Worm (Caenorhabditis elegans): Measurements from ENCODE around the gene C02D5.4.

Gene C02D5.4

DNA sequence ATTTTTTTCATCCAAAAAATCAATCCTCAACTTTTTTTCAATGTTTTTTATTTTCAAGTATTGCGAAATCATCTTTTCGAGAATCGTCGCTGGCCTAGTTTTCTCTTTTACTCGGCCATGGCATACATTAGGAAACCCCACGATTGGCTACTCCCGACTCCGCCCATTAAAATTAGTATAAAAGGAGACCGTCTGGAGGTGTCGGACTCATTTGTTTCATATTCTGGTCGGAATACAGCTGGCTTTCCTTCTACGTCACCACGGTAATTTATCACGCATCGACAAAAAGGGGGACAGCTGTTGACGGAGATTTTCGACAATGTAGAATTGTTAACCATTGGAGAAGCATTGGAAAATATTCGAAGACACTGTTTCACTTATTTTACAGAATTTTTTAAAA, 23.0 kb upstream of the C02D5.4 start:
- TF ChIP-seq che-1 (tag; optimal IDR thresholded peaks at IDR 0.05) (no peak), ceh-22 (tag; optimal IDR thresholded peaks at IDR 0.05) (no peak), hlh-13 (GFP tag; optimal IDR thresholded peaks at IDR 0.05) (no peak), mec-3 (tag; optimal IDR thresholded peaks at IDR 0.05; ENCODE audit: borderline replicate concordance) (no peak), pax-1 (tag; optimal IDR thresholded peaks at IDR 0.05) (no peak), hlh-15 (tag; optimal IDR thresholded peaks at IDR 0.05) (no peak), ceh-9 (tag; optimal IDR thresholded peaks at IDR 0.05) (no peak), ama-1 (optimal IDR thresholded peaks at IDR 0.05) (peak; percentile 94), ceh-48 (tag; optimal IDR thresholded peaks at IDR 0.05) (no peak), eyg-1 (tag; optimal IDR thresholded peaks at IDR 0.05) (no peak), C08G9.2 (tag; optimal IDR thresholded peaks at IDR 0.05) (peak; percentile 82), ceh-2 (tag; optimal IDR thresholded peaks at IDR 0.05) (peak; percentile 75), sox-2 (GFP tag; IDR thresholded peaks at IDR 0.05) (no peak), ceh-30 (tag; optimal IDR thresholded peaks at IDR 0.05) (no peak), Y22D7AL.16 (tag; optimal IDR thresholded peaks at IDR 0.05) (no peak), elt-4 (tag; optimal IDR thresholded peaks at IDR 0.05) (no peak), lim-6 (tag; optimal IDR thresholded peaks at IDR 0.05) (peak; percentile 39), ceh-31 (tag; optimal IDR thresholded peaks at IDR 0.05) (peak; percentile 90), C38D4.7 (GFP tag; optimal IDR thresholded peaks at IDR 0.05) (no peak), rnt-1 (tag; optimal IDR thresholded peaks at IDR 0.05) (peak; percentile 8), F13H6.1 (tag; optimal IDR thresholded peaks at IDR 0.05) (no peak), unc-86 (tag; optimal IDR thresholded peaks at IDR 0.05) (no peak), madf-2 (tag; optimal IDR thresholded peaks at IDR 0.05) (no peak), ref-2 (tag; optimal IDR thresholded peaks at IDR 0.05) (peak; percentile 58), T23F11.4 (GFP tag; optimal IDR thresholded peaks at IDR 0.05) (no peak), lin-11 (tag; optimal IDR thresholded peaks at IDR 0.05) (no peak), dmd-4 (tag; optimal IDR thresholded peaks at IDR 0.05; ENCODE audit: borderline replicate concordance) (no peak), unc-3 (GFP tag; conservative IDR thresholded peaks at IDR 0.05) (no peak), unc-3 (tag; optimal IDR thresholded peaks at IDR 0.05) (no peak), unc-42 (tag; optimal IDR thresholded peaks at IDR 0.05) (peak; percentile 23), ahr-1 (tag; optimal IDR thresholded peaks at IDR 0.05) (no peak), pha-2 (tag; optimal IDR thresholded peaks at IDR 0.05) (no peak), K09A11.1 (tag; optimal IDR thresholded peaks at IDR 0.05; ENCODE audit: insufficient read depth) (peak; percentile 14), fax-1 (tag; optimal IDR thresholded peaks at IDR 0.05) (no peak), ets-4 (tag; optimal IDR thresholded peaks at IDR 0.05) (peak; percentile 78), ceh-14 (tag; optimal IDR thresholded peaks at IDR 0.05) (no peak), pqm-1 (tag; optimal IDR thresholded peaks at IDR 0.05) (no peak), ceh-24 (tag; optimal IDR thresholded peaks at IDR 0.05) (no peak), hlh-6 (tag; optimal IDR thresholded peaks at IDR 0.05) (no peak), ceh-18 (tag; optimal IDR thresholded peaks at IDR 0.05) (no peak), unc-55 (GFP tag; optimal IDR thresholded peaks at IDR 0.05) (peak; percentile 57), ceh-45 (GFP tag; IDR thresholded peaks at IDR 0.05) (no peak), npax-4 (tag; optimal IDR thresholded peaks at IDR 0.05) (no peak), nfya-1 (tag; optimal IDR thresholded peaks at IDR 0.05) (peak; percentile 100), sdc-2 (tag; optimal IDR thresholded peaks at IDR 0.05) (peak; percentile 2), nhr-11 (tag; optimal IDR thresholded peaks at IDR 0.05) (no peak), hlh-8 (tag; optimal IDR thresholded peaks at IDR 0.05) (no peak), pha-4 (tag; optimal IDR thresholded peaks at IDR 0.05) (no peak), ceh-19 (GFP tag; optimal IDR thresholded peaks at IDR 0.05) (no peak), pag-3 (tag; optimal IDR thresholded peaks at IDR 0.05; ENCODE audit: borderline replicate concordance) (no peak), fkh-6 (tag; optimal IDR thresholded peaks at IDR 0.05) (peak; percentile 46), sox-4 (tag; optimal IDR thresholded peaks at IDR 0.05) (no peak), pat-9 (tag; optimal IDR thresholded peaks at IDR 0.05) (no peak), odd-2 (tag; optimal IDR thresholded peaks at IDR 0.05) (no peak), ttx-3 (tag; optimal IDR thresholded peaks at IDR 0.05) (no peak)

All from whole organism, late embryonic.